Worm (Caenorhabditis elegans) whole organism, L2 larva: ENCODE measurements around the gene str-171.

Source experiments
- F13H6.1 ChIP-seq: sonication (generic microtip); optimal IDR thresholded peaks from 2 replicates; lab custom pipeline; 2016; ENCODE audit warnings: missing genetic modification characterization, missing compliant biosample characterization
- R02D3.7 ChIP-seq: fragments of 150-350 bp; optimal IDR thresholded peaks from 2 replicates; lab custom pipeline; 2014; ENCODE audit warnings: missing biosample characterization, missing genetic modification characterization
- Y55F3AM.14 ChIP-seq: fragments of 200-800 bp; sonication (Bioruptor generic); optimal IDR thresholded peaks from 2 replicates; lab custom pipeline; 2018; ENCODE audit warnings: mild to moderate bottlenecking, missing genetic modification characterization, missing compliant biosample characterization
- ZK546.5 ChIP-seq: sonication (generic microtip); optimal IDR thresholded peaks from 2 replicates; lab custom pipeline; 2017; ENCODE audit warnings: missing biosample characterization, missing genetic modification characterization
- aly-2 ChIP-seq: fragments of 150-350 bp; optimal IDR thresholded peaks from 2 replicates; lab custom pipeline; 2014; ENCODE audit warnings: missing biosample characterization, missing genetic modification characterization
- ama-1 ChIP-seq: fragments of 150-350 bp; optimal IDR thresholded peaks from 2 replicates; lab custom pipeline; 2018; ENCODE audit warnings: inconsistent platforms
- blmp-1 ChIP-seq: sonication (generic microtip); optimal IDR thresholded peaks from 2 replicates; lab custom pipeline; 2017; ENCODE audit warnings: missing genetic modification characterization, mild to moderate bottlenecking, missing compliant biosample characterization, antibody characterized with exemption, moderate library complexity; ENCODE audit not compliant: insufficient read depth
- ceh-82 ChIP-seq: fragments of 150-350 bp; optimal IDR thresholded peaks from 2 replicates; lab custom pipeline; 2014; ENCODE audit warnings: missing biosample characterization, missing genetic modification characterization
- crh-2 ChIP-seq: sonication (generic microtip); optimal IDR thresholded peaks from 2 replicates; lab custom pipeline; 2017; ENCODE audit warnings: missing biosample characterization, missing genetic modification characterization
- dmd-4 ChIP-seq: sonication (generic microtip); optimal IDR thresholded peaks from 2 replicates; lab custom pipeline; 2017; ENCODE audit warnings: missing biosample characterization, missing genetic modification characterization
- elt-1 ChIP-seq: fragments of 150-350 bp; optimal IDR thresholded peaks from 2 replicates; lab custom pipeline; 2014; ENCODE audit warnings: missing biosample characterization, missing genetic modification characterization
- gmeb-1 ChIP-seq: fragments of 150-350 bp; optimal IDR thresholded peaks from 2 replicates; lab custom pipeline; 2014; ENCODE audit warnings: missing biosample characterization, missing genetic modification characterization
- lin-13 ChIP-seq: fragments of 150-350 bp; optimal IDR thresholded peaks from 2 replicates; lab custom pipeline; 2014; ENCODE audit warnings: missing biosample characterization, missing genetic modification reagents, missing genetic modification characterization
- lin-39 ChIP-seq: fragments of 150-350 bp; optimal IDR thresholded peaks from 2 replicates; lab custom pipeline; 2014; ENCODE audit warnings: missing biosample characterization, missing genetic modification reagents, missing genetic modification characterization
- lsy-2 ChIP-seq, 2 experiments: fragments of 150-350 bp in 1 of 2; sonication (generic microtip) in 1 of 2; optimal IDR thresholded peaks; 2 replicates each; lab custom pipeline; 2014 to 2017; ENCODE audit warnings: missing biosample characterization in 2 of 2, missing genetic modification characterization in 2 of 2
- mab-5 ChIP-seq: fragments of 150-350 bp; optimal IDR thresholded peaks from 2 replicates; lab custom pipeline; 2014; ENCODE audit warnings: missing biosample characterization, missing genetic modification characterization
- mbf-1 ChIP-seq: sonication (generic microtip); optimal IDR thresholded peaks from 2 replicates; lab custom pipeline; 2017; ENCODE audit warnings: missing biosample characterization, missing genetic modification characterization
- mdl-1 ChIP-seq, 2 experiments: fragments of 150-350 bp in 1 of 2; sonication (generic microtip) in 1 of 2; optimal IDR thresholded peaks; 2 replicates each; lab custom pipeline; 2017; ENCODE audit warnings: missing biosample characterization in 2 of 2, missing genetic modification characterization in 2 of 2
- nhr-10 ChIP-seq: sonication (generic microtip); optimal IDR thresholded peaks from 2 replicates; lab custom pipeline; 2017; ENCODE audit warnings: missing biosample characterization, missing genetic modification characterization
- nhr-12 ChIP-seq: fragments of 150-350 bp; optimal IDR thresholded peaks from 2 replicates; lab custom pipeline; 2014; ENCODE audit warnings: missing biosample characterization, missing genetic modification characterization
- nhr-129 ChIP-seq: fragments of 150-350 bp; optimal IDR thresholded peaks from 2 replicates; lab custom pipeline; 2014; ENCODE audit warnings: missing biosample characterization, missing genetic modification characterization
- nhr-23 ChIP-seq: fragments of 150-350 bp; optimal IDR thresholded peaks from 2 replicates; lab custom pipeline; 2014; ENCODE audit warnings: missing biosample characterization, missing genetic modification reagents, missing genetic modification characterization
- nhr-25 ChIP-seq: fragments of 150-350 bp; sonication (generic microtip); optimal IDR thresholded peaks from 3 replicates; lab custom pipeline; 2014; ENCODE audit warnings: missing biosample characterization, missing genetic modification characterization
- nhr-77 ChIP-seq: fragments of 150-350 bp; optimal IDR thresholded peaks from 2 replicates; lab custom pipeline; 2014; ENCODE audit warnings: missing biosample characterization, missing genetic modification characterization
- sem-4 ChIP-seq: fragments of 150-350 bp; optimal IDR thresholded peaks from 2 replicates; lab custom pipeline; 2014; ENCODE audit warnings: missing biosample characterization, missing genetic modification reagents, missing genetic modification characterization
- sma-3 ChIP-seq: sonication (generic microtip); optimal IDR thresholded peaks from 2 replicates; lab custom pipeline; 2016; ENCODE audit warnings: missing genetic modification reagents, missing genetic modification characterization, missing compliant biosample characterization
- sma-9 ChIP-seq, 2 experiments: fragments of 150-350 bp in 1 of 2; sonication (generic microtip) in 1 of 2; optimal IDR thresholded peaks; 2 replicates each; lab custom pipeline; 2014 to 2016; ENCODE audit warnings: missing genetic modification characterization in 2 of 2, mild to moderate bottlenecking in 1 of 2, missing biosample characterization in 1 of 2, missing compliant biosample characterization in 1 of 2, missing genetic modification reagents in 1 of 2, moderate library complexity in 1 of 2
- unc-39 ChIP-seq: fragments of 150-350 bp; optimal IDR thresholded peaks from 2 replicates; lab custom pipeline; 2014; ENCODE audit warnings: missing biosample characterization, missing genetic modification characterization
- unc-62 ChIP-seq: fragments of 150-350 bp; optimal IDR thresholded peaks from 2 replicates; lab custom pipeline; 2014; ENCODE audit warnings: missing biosample characterization, missing genetic modification reagents, missing genetic modification characterization
- zag-1 ChIP-seq: fragments of 150-350 bp; optimal IDR thresholded peaks from 2 replicates; lab custom pipeline; 2014; ENCODE audit warnings: missing biosample characterization, missing genetic modification characterization
- ztf-1 ChIP-seq: fragments of 200-800 bp; sonication (Bioruptor generic); conservative IDR thresholded peaks from 2 replicates; pipeline ENCODE4 v1.3.6; 2022; ENCODE audit warnings: missing genetic modification characterization, missing compliant biosample characterization
- ztf-11 ChIP-seq: sonication (generic microtip); optimal IDR thresholded peaks from 2 replicates; lab custom pipeline; 2017; ENCODE audit warnings: missing biosample characterization, missing genetic modification characterization
- ztf-4 ChIP-seq: fragments of 150-350 bp; optimal IDR thresholded peaks from 2 replicates; lab custom pipeline; 2014; ENCODE audit warnings: missing biosample characterization, missing genetic modification characterization

Gene str-171

ce11 chrV:15099447-15099846, 32.9 kb downstream of the str-171 start, which contains the start of gene C01G10.1:
Gene C01G10.1, plus strand, starts transcription at chrV:15099747.
- TF ChIP-seq unc-39 = no peak
- no peak for TF ChIP-seq gmeb-1 (tag; lab: Kevin White, UChicago)
- no peak for TF ChIP-seq zag-1 (tag; lab: Kevin White, UChicago)
- no peak for TF ChIP-seq ama-1
- TF ChIP-seq sem-4 (tag; lab: Kevin White, UChicago) = no peak
- no peak for TF ChIP-seq nhr-23 (tag; lab: Kevin White, UChicago)
- TF ChIP-seq lin-39 (tag; lab: Kevin White, UChicago) = no peak
- TF ChIP-seq crh-2 = no peak
- no peak for TF ChIP-seq mbf-1
- TF ChIP-seq ztf-1 (GFP tag; lab: Robert Waterston, UW) = no peak
- no peak for TF ChIP-seq ZK546.5 (tag; lab: Kevin White, UChicago)
- no peak for TF ChIP-seq lin-13 (GFP tag; lab: Kevin White, UChicago)
- TF ChIP-seq mdl-1 (tag; optimal IDR thresholded peaks at IDR 0.05; lab: Kevin White, UChicago) = no peak

- TF ChIP-seq elt-1 (tag; lab: Kevin White, UChicago) (no peak), aly-2 (tag; lab: Kevin White, UChicago) (no peak), nhr-10 (tag; lab: Kevin White, UChicago) (no peak), nhr-129 (tag; lab: Kevin White, UChicago) (no peak), unc-39 (no peak), mab-5 (tag; lab: Kevin White, UChicago) (no peak)
Measured at ce11 chrV:15094749-15095148, 37.6 kb downstream of the str-171 start, which contains the start of gene srx-78. Gene srx-78, plus strand, starts transcription at chrV:15095049.

DNA sequence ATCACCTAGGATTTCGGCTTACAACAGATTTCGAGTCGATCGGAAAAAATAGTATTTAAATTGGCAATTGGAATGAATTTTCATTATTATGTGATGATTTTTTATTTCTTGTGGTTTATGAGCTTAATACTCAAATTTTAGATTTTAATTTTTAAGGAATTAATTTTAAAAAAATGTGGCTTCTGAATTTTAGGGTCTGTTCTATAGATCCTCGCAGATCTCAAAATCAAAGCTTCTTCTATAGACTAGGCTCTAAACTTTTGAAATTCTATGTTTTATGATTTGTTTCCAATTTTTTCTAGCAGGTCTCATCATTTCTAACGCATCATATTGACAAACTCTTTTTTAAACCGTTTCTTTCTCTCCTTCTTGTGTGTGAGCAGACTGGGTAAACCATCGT, 39.7 kb downstream of the str-171 start, which contains the start of gene txt-12:
Gene txt-12 (plus strand): TSS at position 301 of the 400 bp plus-strand sequence.
- TF ChIP-seq nhr-25 (tag; lab: Kevin White, UChicago) = no peak
- TF ChIP-seq ztf-11 = no peak
- TF ChIP-seq nhr-12 (tag; lab: Kevin White, UChicago) = no peak
- no peak for TF ChIP-seq sma-3
- no peak for TF ChIP-seq ZK546.5 (tag; lab: Kevin White, UChicago)
- TF ChIP-seq mdl-1 (tag; optimal IDR thresholded peaks at IDR 0.05; lab: Kevin White, UChicago) = no peak
- no peak for TF ChIP-seq unc-39
- TF ChIP-seq sem-4 (tag; lab: Kevin White, UChicago) = no peak
- TF ChIP-seq blmp-1 (tag; lab: Kevin White, UChicago) = no peak
- TF ChIP-seq gmeb-1 (tag; lab: Kevin White, UChicago) = no peak
- TF ChIP-seq Y55F3AM.14 = no peak

DNA sequence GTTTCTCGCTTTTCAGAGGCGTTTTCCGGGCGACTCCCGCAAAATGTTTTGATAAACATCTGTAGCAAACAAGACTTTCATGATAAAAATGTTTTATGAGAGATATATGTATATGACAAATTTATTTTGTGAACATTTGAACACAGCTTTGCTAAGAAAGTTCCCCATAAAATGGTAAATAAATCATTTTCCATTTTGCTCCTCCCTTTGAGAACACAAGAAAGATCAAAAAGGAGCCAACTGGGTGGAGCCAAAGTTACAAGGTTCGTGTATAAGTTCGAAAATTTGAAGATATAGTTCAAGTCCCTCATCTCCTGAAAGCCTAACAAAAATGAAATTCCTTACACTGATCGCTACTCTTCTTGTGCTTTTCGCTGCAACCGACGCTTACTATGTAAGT, 41.9 kb downstream of the str-171 start, which contains the start of gene C01G10.17:
Gene C01G10.17 (plus strand): TSS at position 301 of the 400 bp plus-strand sequence.
- TF ChIP-seq ama-1 = no peak
- no peak for TF ChIP-seq F13H6.1
- no peak for TF ChIP-seq blmp-1 (tag; lab: Kevin White, UChicago)
- TF ChIP-seq nhr-23 (tag; lab: Kevin White, UChicago) = no peak
- no peak for TF ChIP-seq unc-62 (GFP tag; lab: Kevin White, UChicago)
- TF ChIP-seq sma-9 (GFP tag; optimal IDR thresholded peaks at IDR 0.05; lab: Kevin White, UChicago) = no peak
- TF ChIP-seq sma-9 (tag; optimal IDR thresholded peaks at IDR 0.05; lab: Kevin White, UChicago) = no peak
- no peak for TF ChIP-seq dmd-4 (tag; lab: Kevin White, UChicago)
- TF ChIP-seq lin-39 (tag; lab: Kevin White, UChicago) = no peak
- TF ChIP-seq elt-1 (tag; lab: Kevin White, UChicago) = no peak
- no peak for TF ChIP-seq R02D3.7 (tag; lab: Kevin White, UChicago)
- no peak for TF ChIP-seq sem-4 (tag; lab: Kevin White, UChicago)
- TF ChIP-seq ceh-82 = no peak
- TF ChIP-seq lsy-2 (tag; optimal IDR thresholded peaks at IDR 0.05; lab: Kevin White, UChicago) = no peak
- TF ChIP-seq ztf-4 (tag; lab: Kevin White, UChicago) = no peak
- no peak for TF ChIP-seq nhr-77 (tag; lab: Kevin White, UChicago)
- no peak for TF ChIP-seq ZK546.5 (tag; lab: Kevin White, UChicago)
- no peak for TF ChIP-seq nhr-12 (tag; lab: Kevin White, UChicago)
- TF ChIP-seq aly-2 (tag; lab: Kevin White, UChicago) = no peak
- no peak for TF ChIP-seq mdl-1 (tag; optimal IDR thresholded peaks at IDR 0.05; lab: Kevin White, UChicago)
- TF ChIP-seq mab-5 (tag; lab: Kevin White, UChicago) = no peak

- no peak for TF ChIP-seq lin-39 (tag; lab: Kevin White, UChicago)
Measured at ce11 chrV:15089438-15089837, 42.9 kb downstream of the str-171 start, which contains the start of the genes C01G10.5 and C01G10.4. Gene C01G10.5, minus strand, starts transcription at chrV:15089538. Gene C01G10.4, plus strand, starts transcription at chrV:15089740.
